Worm (Caenorhabditis elegans) whole organism, L2 larva: Measurements from ENCODE around the gene F11E6.8.

Source experiments
- aly-2 ChIP-seq: fragments of 150-350 bp; optimal IDR thresholded peaks from 2 replicates; lab custom pipeline; 2014; ENCODE audit warnings: missing biosample characterization, missing genetic modification characterization
- ama-1 ChIP-seq: fragments of 150-350 bp; optimal IDR thresholded peaks from 2 replicates; lab custom pipeline; 2018; ENCODE audit warnings: inconsistent platforms
- lin-39 ChIP-seq: fragments of 150-350 bp; optimal IDR thresholded peaks from 2 replicates; lab custom pipeline; 2014; ENCODE audit warnings: missing biosample characterization, missing genetic modification reagents, missing genetic modification characterization
- lsy-2 ChIP-seq, 2 experiments: fragments of 150-350 bp in 1 of 2; sonication (generic microtip) in 1 of 2; optimal IDR thresholded peaks; 2 replicates each; lab custom pipeline; 2014 to 2017; ENCODE audit warnings: missing biosample characterization in 2 of 2, missing genetic modification characterization in 2 of 2
- nhr-23 ChIP-seq: fragments of 150-350 bp; optimal IDR thresholded peaks from 2 replicates; lab custom pipeline; 2014; ENCODE audit warnings: missing biosample characterization, missing genetic modification reagents, missing genetic modification characterization
- nhr-237 ChIP-seq: fragments of 150-350 bp; optimal IDR thresholded peaks from 2 replicates; lab custom pipeline; 2014; ENCODE audit warnings: missing biosample characterization, missing genetic modification characterization
- nhr-77 ChIP-seq: fragments of 150-350 bp; optimal IDR thresholded peaks from 2 replicates; lab custom pipeline; 2014; ENCODE audit warnings: missing biosample characterization, missing genetic modification characterization
- unc-62 ChIP-seq: fragments of 150-350 bp; optimal IDR thresholded peaks from 2 replicates; lab custom pipeline; 2014; ENCODE audit warnings: missing biosample characterization, missing genetic modification reagents, missing genetic modification characterization
- ztf-11 ChIP-seq: sonication (generic microtip); optimal IDR thresholded peaks from 2 replicates; lab custom pipeline; 2017; ENCODE audit warnings: missing biosample characterization, missing genetic modification characterization

DNA sequence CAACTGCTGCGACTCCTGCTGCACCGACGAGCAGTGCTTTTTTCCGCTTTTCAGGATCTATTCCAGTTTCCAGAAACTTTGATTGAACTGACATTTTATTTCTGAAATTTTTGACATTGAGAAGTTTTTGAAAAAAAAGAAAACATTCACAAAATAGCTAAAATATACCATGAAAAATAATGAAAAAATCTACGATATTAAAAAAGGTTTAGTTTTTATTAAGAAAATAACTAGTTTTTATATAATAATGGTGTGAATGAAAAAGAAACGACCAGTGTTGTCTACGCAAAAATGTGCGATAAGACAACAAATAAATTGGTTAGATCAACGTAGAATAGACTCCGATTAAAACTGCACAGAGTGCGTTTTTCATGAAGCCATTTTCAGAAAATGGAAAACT lies 44.8 kb downstream of the F11E6.8 start, which contains the start of gene pmp-4:
- no peak for TF ChIP-seq lsy-2 (tag; optimal IDR thresholded peaks at IDR 0.05; lab: Kevin White, UChicago)
- TF ChIP-seq ama-1 (lab: Kevin White, UChicago): no peak
- no peak for TF ChIP-seq aly-2
- TF ChIP-seq ztf-11 (tag; lab: Kevin White, UChicago): no peak
- TF ChIP-seq nhr-237 (tag; lab: Kevin White, UChicago): no peak
- no peak for TF ChIP-seq nhr-23
- no peak for TF ChIP-seq unc-62 (GFP tag; lab: Kevin White, UChicago)
- no peak for TF ChIP-seq lin-39 (tag; lab: Kevin White, UChicago)
- TF ChIP-seq nhr-77 (tag; lab: Kevin White, UChicago): no peak
